Worm (Caenorhabditis elegans): ENCODE data around the gene srbc-5.

srbc-5 gene

ce11 chrV:3278101-3278639, 18.0 kb downstream of the srbc-5 start, which contains the start of gene fbxa-64 (continued):
- no peak for TF ChIP-seq egl-27 (tag; optimal IDR thresholded peaks at IDR 0.05)
- no peak for TF ChIP-seq nhr-12 (tag; optimal IDR thresholded peaks at IDR 0.05)
- no peak for TF ChIP-seq nhr-90 (tag; optimal IDR thresholded peaks at IDR 0.05; ENCODE audit: poor library complexity)
- TF ChIP-seq mab-9 (GFP tag; IDR thresholded peaks at IDR 0.05) = no peak
- TF ChIP-seq fkh-10 (GFP tag; optimal IDR thresholded peaks at IDR 0.05) = no peak
- no peak for TF ChIP-seq ets-5 (GFP tag; IDR thresholded peaks at IDR 0.05)
- TF ChIP-seq irx-1 (tag; optimal IDR thresholded peaks at IDR 0.05) = no peak
- peak; percentile 24 to 38 for TF ChIP-seq efl-1 (optimal IDR thresholded peaks at IDR 0.05)
- TF ChIP-seq efl-1 (GFP tag; optimal IDR thresholded peaks at IDR 0.05 in 1 of 2) = peak; percentile 39 to 94
- TF ChIP-seq C34B4.2 (tag; optimal IDR thresholded peaks at IDR 0.05) = no peak
- no peak for TF ChIP-seq aha-1 (tag; optimal IDR thresholded peaks at IDR 0.05)
- no peak for TF ChIP-seq efl-3 (GFP tag; optimal IDR thresholded peaks at IDR 0.05)
- no peak for TF ChIP-seq skn-1 (tag; optimal IDR thresholded peaks at IDR 0.05)
- no peak for TF ChIP-seq xbp-1 (tag; optimal IDR thresholded peaks at IDR 0.05)
- no peak for TF ChIP-seq alr-1 (tag; optimal IDR thresholded peaks at IDR 0.05; ENCODE audit: borderline replicate concordance)
- peak; percentile 50 for TF ChIP-seq mep-1 (tag; optimal IDR thresholded peaks at IDR 0.05)
- no peak for TF ChIP-seq aly-2 (tag; optimal IDR thresholded peaks at IDR 0.05)
- no peak for TF ChIP-seq tbx-2 (tag; optimal IDR thresholded peaks at IDR 0.05)
- no peak for TF ChIP-seq nhr-84 (tag; optimal IDR thresholded peaks at IDR 0.05)
- TF ChIP-seq ceh-82 (tag; optimal IDR thresholded peaks at IDR 0.05) = no peak
- TF ChIP-seq unc-86 (tag; optimal IDR thresholded peaks at IDR 0.05) = no peak
- no peak for TF ChIP-seq ceh-63 (GFP tag; optimal IDR thresholded peaks at IDR 0.05)
- peak; percentile 21 for TF ChIP-seq nhr-47 (tag; optimal IDR thresholded peaks at IDR 0.05)
- no peak for TF ChIP-seq ces-1 (GFP tag; optimal IDR thresholded peaks at IDR 0.05)
- TF ChIP-seq pqm-1 (tag; optimal IDR thresholded peaks at IDR 0.05) = no peak
- no peak for TF ChIP-seq nhr-85 (tag)
- TF ChIP-seq dsc-1 (tag; optimal IDR thresholded peaks at IDR 0.05) = no peak
- no peak for TF ChIP-seq pax-3 (tag; optimal IDR thresholded peaks at IDR 0.05)
- no peak for TF ChIP-seq hlh-17 (GFP tag; optimal IDR thresholded peaks at IDR 0.05; ENCODE audit: borderline replicate concordance)
- no peak for TF ChIP-seq unc-30 (tag; optimal IDR thresholded peaks at IDR 0.05)
- TF ChIP-seq ceh-90 (tag; optimal IDR thresholded peaks at IDR 0.05) = no peak
- TF ChIP-seq nhr-20 (tag; optimal IDR thresholded peaks at IDR 0.05) = peak; percentile 10

- TF ChIP-seq Y116A8C.19 (tag; optimal IDR thresholded peaks at IDR 0.05; ENCODE audit: borderline replicate concordance) (no peak), snpc-4 (tag; optimal IDR thresholded peaks at IDR 0.05) (no peak), pax-3 (tag; optimal IDR thresholded peaks at IDR 0.05) (no peak), egl-27 (tag; optimal IDR thresholded peaks at IDR 0.05) (no peak), ceh-90 (tag; optimal IDR thresholded peaks at IDR 0.05) (no peak), ceh-63 (GFP tag; optimal IDR thresholded peaks at IDR 0.05) (no peak), pqm-1 (tag; optimal IDR thresholded peaks at IDR 0.05) (no peak), nhr-71 (tag; optimal IDR thresholded peaks at IDR 0.05) (peak; percentile 35), lin-15B (tag; optimal IDR thresholded peaks at IDR 0.05) (no peak), efl-1 (optimal IDR thresholded peaks at IDR 0.05) (no peak), efl-1 (GFP tag; optimal IDR thresholded peaks at IDR 0.05 in 1 of 2) (no peak), lsy-2 (tag; optimal IDR thresholded peaks at IDR 0.05) (no peak), lin-14 (GFP tag; optimal IDR thresholded peaks at IDR 0.05) (peak; percentile 53), nhr-47 (tag; optimal IDR thresholded peaks at IDR 0.05) (no peak), hlh-4 (tag; optimal IDR thresholded peaks at IDR 0.05) (no peak), rnt-1 (tag; optimal IDR thresholded peaks at IDR 0.05) (peak; percentile 65), ztf-11 (tag; optimal IDR thresholded peaks at IDR 0.05) (no peak), ceh-88 (GFP tag; IDR thresholded peaks at IDR 0.05) (no peak), fkh-4 (tag; optimal IDR thresholded peaks at IDR 0.05; ENCODE audit: borderline replicate concordance) (no peak), nhr-237 (tag; optimal IDR thresholded peaks at IDR 0.05) (no peak), elt-2 (tag; optimal IDR thresholded peaks at IDR 0.05) (no peak)
Observed at ce11 chrV:3279138-3279537, 19.0 kb downstream of the srbc-5 start.
